Worm (Caenorhabditis elegans): ENCODE data around the gene csq-1.

DNA sequence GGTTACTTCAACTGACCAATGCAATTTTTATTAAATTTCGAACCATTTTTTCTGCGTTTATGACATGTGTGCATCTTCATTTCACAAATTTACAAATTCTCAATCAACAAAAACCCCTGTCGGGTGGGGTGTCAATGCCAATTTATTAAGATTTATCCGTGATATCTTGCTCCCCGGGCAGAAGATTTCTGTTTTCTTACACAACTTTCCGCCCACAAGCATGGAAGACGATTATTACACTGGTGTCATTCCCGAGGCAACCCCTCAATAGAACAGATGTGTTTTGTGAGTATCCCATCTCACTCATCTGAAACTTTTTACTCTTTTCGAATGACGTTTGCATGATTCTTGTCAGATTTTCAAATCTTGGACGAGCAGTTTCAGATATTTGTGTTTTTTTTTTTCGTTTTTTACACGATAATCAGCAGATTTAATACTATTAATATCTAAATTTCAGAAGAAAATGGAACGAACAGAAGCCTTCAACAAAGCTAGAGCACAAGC, 47.2 kb downstream of the csq-1 start, which contains the start of gene F33C8.4:
- TF ChIP-seq him-1 (tag; optimal IDR thresholded peaks at IDR 0.05) (no peak), W03F9.2 (tag; optimal IDR thresholded peaks at IDR 0.05) (no peak), dao-5 (tag; optimal IDR thresholded peaks at IDR 0.05) (no peak)

Data from whole organism, L4/young adult.